Fruit fly (Drosophila melanogaster): ENCODE data around the gene CG3246.

The CG3246 gene

dm6 chr2L:3507209-3508164 is 45.7 kb upstream of the CG3246 start, which contains the start of gene tim (continued):
- TF ChIP-seq bigmax (GFP tag; optimal IDR thresholded peaks at IDR 0.05) (no peak), chm (GFP tag; IDR thresholded peaks at IDR 0.05) (no peak), NfI (GFP tag; optimal IDR thresholded peaks at IDR 0.05) (no peak), E2f2 (GFP tag; IDR thresholded peaks at IDR 0.05) (no peak), Dref (GFP tag; IDR thresholded peaks at IDR 0.05) (peak; percentile 34), chn (GFP tag; optimal IDR thresholded peaks at IDR 0.05) (no peak), CG32772 (GFP tag; IDR thresholded peaks at IDR 0.05) (no peak), scrt (GFP tag; optimal IDR thresholded peaks at IDR 0.05) (no peak), ci (GFP tag; IDR thresholded peaks at IDR 0.05) (peak; percentile 67; the same call in 2 of the 3 replicates), CG10209 (GFP tag; optimal IDR thresholded peaks at IDR 0.05) (peak; percentile 31), lmd (GFP tag; IDR thresholded peaks at IDR 0.05) (peak; percentile 43; the same call in 1 of the 2 replicates), schlank (tag; optimal IDR thresholded peaks at IDR 0.05) (no peak), CG13624 (GFP tag; optimal IDR thresholded peaks at IDR 0.05) (no peak), Ravus (GFP tag; IDR thresholded peaks at IDR 0.05) (no peak), Dek (tag; optimal IDR thresholded peaks at IDR 0.05) (no peak), Nf-YB (GFP tag; optimal IDR thresholded peaks at IDR 0.05) (peak; percentile 28), amos (GFP tag; IDR thresholded peaks at IDR 0.05; ENCODE audit: partially characterized antibody) (no peak), gro (GFP tag; optimal IDR thresholded peaks at IDR 0.05) (no peak), sr (GFP tag; IDR thresholded peaks at IDR 0.05) (peak; percentile 91), Camta (GFP tag; optimal IDR thresholded peaks at IDR 0.05) (no peak), CG11456 (GFP tag; IDR thresholded peaks at IDR 0.05) (0 out of 3 replicates have a peak, but pooled peaks have one; percentile 44), CG2875 (GFP tag; optimal IDR thresholded peaks at IDR 0.05) (peak; percentile 5), CG14014 (GFP tag; IDR thresholded peaks at IDR 0.05) (no peak; the same call in 1 of the 2 replicates), NC2β (GFP tag; optimal IDR thresholded peaks at IDR 0.05) (no peak), eve (GFP tag; optimal IDR thresholded peaks at IDR 0.05) (no peak), dimm (GFP tag; IDR thresholded peaks at IDR 0.05) (no peak), Rfx (GFP tag; IDR thresholded peaks at IDR 0.05) (0 out of 2 replicates have a peak, but pooled peaks have one; percentile 16), tup (GFP tag; optimal IDR thresholded peaks at IDR 0.05) (no peak), grau (tag; optimal IDR thresholded peaks at IDR 0.05) (peak; percentile 56), Poxn (GFP tag; IDR thresholded peaks at IDR 0.05) (no peak), zfh1 (GFP tag; IDR thresholded peaks at IDR 0.05) (0 out of 3 replicates have a peak, but pooled peaks have one; percentile 20), CG33557 (GFP tag; optimal IDR thresholded peaks at IDR 0.05) (no peak), psq (GFP tag; optimal IDR thresholded peaks at IDR 0.05) (no peak), YL-1 (GFP tag; optimal IDR thresholded peaks at IDR 0.05) (no peak), dmrt11E (tag; optimal IDR thresholded peaks at IDR 0.05) (no peak), Sox102F (GFP tag; optimal IDR thresholded peaks at IDR 0.05) (peak; percentile 77), CG8765 (GFP tag; IDR thresholded peaks at IDR 0.05) (no peak), CG31441 (GFP tag; IDR thresholded peaks at IDR 0.05) (peak; percentile 56; the same call in 1 of the 2 replicates), insv (GFP tag; optimal IDR thresholded peaks at IDR 0.05) (no peak), CG9609 (GFP tag; optimal IDR thresholded peaks at IDR 0.05) (no peak), CG7963 (GFP tag; IDR thresholded peaks at IDR 0.05; ENCODE audit: partially characterized antibody) (no peak), hkb (optimal IDR thresholded peaks at IDR 0.05) (no peak), hkb (GFP tag; IDR thresholded peaks at IDR 0.05) (peak; percentile 14; the same call in 1 of the 2 replicates), CG4730 (GFP tag; IDR thresholded peaks at IDR 0.05) (no peak), Mes4 (GFP tag; optimal IDR thresholded peaks at IDR 0.05) (no peak), CG15514 (GFP tag; optimal IDR thresholded peaks at IDR 0.05) (peak; percentile 20), CG12155 (GFP tag; optimal IDR thresholded peaks at IDR 0.05) (no peak), Ssrp (tag; optimal IDR thresholded peaks at IDR 0.05) (peak; percentile 40), CG30431 (GFP tag; optimal IDR thresholded peaks at IDR 0.05) (no peak)
